Fruit fly (Drosophila melanogaster) whole organism, pupa: ENCODE data around the gene CG31917.

Source experiments
- CG14655 ChIP-seq: fragments of 200-800 bp; sonication (Bioruptor generic); optimal IDR thresholded peaks from 3 replicates; lab custom pipeline; 2017; ENCODE audit warnings: mild to moderate bottlenecking, missing biosample characterization, missing genetic modification reagents, missing genetic modification characterization
- fd96Ca ChIP-seq: fragments of 200-800 bp; sonication (Bioruptor generic); IDR thresholded peaks from 3 replicates; pipeline ENCODE4 v1.3.6; 2022; ENCODE audit warnings: missing biosample characterization, missing genetic modification characterization
- gl ChIP-seq: fragments of 200-800 bp; sonication (Bioruptor generic); optimal IDR thresholded peaks from 2 replicates; lab custom pipeline; 2018; ENCODE audit warnings: missing biosample characterization, mild to moderate bottlenecking, missing genetic modification characterization
- rn ChIP-seq: fragments of 200-800 bp; sonication (Bioruptor generic); IDR thresholded peaks from 2 replicates; pipeline ENCODE4 v1.3.6; 2022; ENCODE audit warnings: missing biosample characterization, missing genetic modification characterization

dm6 chr2L:5052994-5053393 lies 42.4 kb upstream of the CG31917 start, which contains the start of gene eIF3h:
- TF ChIP-seq rn (GFP tag; lab: Robert Waterston, UW), result no peak
- no peak for TF ChIP-seq gl
- TF ChIP-seq CG14655 (GFP tag; lab: Kevin White, UChicago), result no peak
- no peak for TF ChIP-seq fd96Ca (GFP tag; lab: Robert Waterston, UW)
